Worm (Caenorhabditis elegans) whole organism, L1 larva: ENCODE measurements around the gene wdfy-2.

Experiments
- F16B12.6 ChIP-seq: fragments of 150-350 bp; optimal IDR thresholded peaks from 2 replicates; lab custom pipeline; 2014; ENCODE audit warnings: missing biosample characterization, missing genetic modification characterization
- aha-1 ChIP-seq: fragments of 150-350 bp; optimal IDR thresholded peaks from 2 replicates; lab custom pipeline; 2014; ENCODE audit warnings: missing biosample characterization, missing genetic modification characterization
- ama-1 ChIP-seq: fragments of 150-350 bp; optimal IDR thresholded peaks from 2 replicates; lab custom pipeline; 2014
- blmp-1 ChIP-seq: fragments of 150-350 bp; optimal IDR thresholded peaks from 2 replicates; lab custom pipeline; 2014; ENCODE audit warnings: missing biosample characterization, missing genetic modification characterization
- ceh-63 ChIP-seq: fragments of 200-800 bp; sonication (Bioruptor generic); optimal IDR thresholded peaks from 2 replicates; lab custom pipeline; 2018; ENCODE audit warnings: mild to moderate bottlenecking, missing genetic modification characterization, missing compliant biosample characterization
- ceh-8 ChIP-seq: fragments of 200-800 bp; sonication (Bioruptor generic); optimal IDR thresholded peaks from 2 replicates; lab custom pipeline; 2018; ENCODE audit warnings: mild to moderate bottlenecking, missing genetic modification characterization, moderate library complexity, missing compliant biosample characterization
- ces-1 ChIP-seq: fragments of 150-350 bp; optimal IDR thresholded peaks from 2 replicates; lab custom pipeline; 2014; ENCODE audit warnings: missing biosample characterization, missing genetic modification reagents, missing genetic modification characterization
- dpl-1 ChIP-seq, 3 experiments: fragments of 150-350 bp in 2 of 3; sonication (generic microtip) in 1 of 3; optimal IDR thresholded peaks; 2 replicates each; lab custom pipeline; 2014 to 2017; ENCODE audit warnings: missing biosample characterization in 3 of 3, missing genetic modification characterization in 3 of 3, missing genetic modification reagents in 3 of 3
- dsc-1 ChIP-seq: sonication (generic microtip); optimal IDR thresholded peaks from 2 replicates; lab custom pipeline; 2016; ENCODE audit warnings: mild to moderate bottlenecking, missing genetic modification characterization, missing compliant biosample characterization
- efl-1 ChIP-seq, 4 experiments: fragments of 150-350 bp; optimal IDR thresholded peaks in 3 of 4; peaks in 1 of 4; 1 replicate in 1 of 4; 2 replicates in 3 of 4; lab custom pipeline; 2014; ENCODE audit warnings: missing biosample characterization in 2 of 4, missing genetic modification characterization in 2 of 4, missing genetic modification reagents in 2 of 4
- egl-27 ChIP-seq, 2 experiments: fragments of 150-350 bp in 1 of 2; sonication (generic microtip); optimal IDR thresholded peaks; 3 replicates each; lab custom pipeline; 2017 to 2018; ENCODE audit warnings: missing biosample characterization in 2 of 2, missing genetic modification characterization in 2 of 2, missing genetic modification reagents in 2 of 2
- elt-3 ChIP-seq, 6 experiments: fragments of 150-350 bp in 1 of 6; sonication (generic microtip); optimal IDR thresholded peaks; 2 replicates each; lab custom pipeline; 2017 to 2018; ENCODE audit warnings: missing biosample characterization in 6 of 6, missing genetic modification characterization in 6 of 6, inconsistent platforms in 1 of 6
- ets-5 ChIP-seq: fragments of 200-800 bp; sonication (Bioruptor generic); IDR thresholded peaks from 2 replicates; pipeline ENCODE4 v1.3.6; 2022; ENCODE audit warnings: missing genetic modification characterization, missing compliant biosample characterization
- fkh-10 ChIP-seq: sonication (generic microtip); optimal IDR thresholded peaks from 2 replicates; lab custom pipeline; 2017; ENCODE audit warnings: missing biosample characterization, missing genetic modification reagents, missing genetic modification characterization
- fos-1 ChIP-seq: fragments of 150-350 bp; optimal IDR thresholded peaks from 2 replicates; lab custom pipeline; 2014; ENCODE audit warnings: missing biosample characterization, missing genetic modification characterization
- grh-1 ChIP-seq: fragments of 200-800 bp; sonication (Bioruptor generic); IDR thresholded peaks from 2 replicates; pipeline ENCODE4 v1.3.6; 2022; ENCODE audit warnings: missing genetic modification reagents, missing genetic modification characterization, missing compliant biosample characterization
- hlh-17 ChIP-seq: fragments of 200-800 bp; sonication (Bioruptor generic); optimal IDR thresholded peaks from 2 replicates; lab custom pipeline; 2018; ENCODE audit warnings: missing genetic modification characterization, mild to moderate bottlenecking, missing compliant biosample characterization, moderate library complexity, borderline replicate concordance
- hpl-2 ChIP-seq: fragments of 150-350 bp; optimal IDR thresholded peaks from 2 replicates; lab custom pipeline; 2014; ENCODE audit warnings: missing biosample characterization, missing genetic modification reagents, missing genetic modification characterization
- irx-1 ChIP-seq: sonication (generic microtip); optimal IDR thresholded peaks from 2 replicates; lab custom pipeline; 2016; ENCODE audit warnings: missing genetic modification characterization, missing compliant biosample characterization
- jun-1 ChIP-seq: fragments of 150-350 bp; optimal IDR thresholded peaks from 2 replicates; lab custom pipeline; 2014; ENCODE audit warnings: missing biosample characterization, missing genetic modification reagents, missing genetic modification characterization
- lin-14 ChIP-seq: fragments of 200-800 bp; sonication (Bioruptor generic); optimal IDR thresholded peaks from 2 replicates; lab custom pipeline; 2018; ENCODE audit warnings: mild to moderate bottlenecking, missing genetic modification characterization, moderate library complexity, missing compliant biosample characterization
- lin-35 ChIP-seq, 2 experiments: fragments of 150-350 bp; optimal IDR thresholded peaks; 2 replicates each; lab custom pipeline; 2014; ENCODE audit warnings: missing biosample characterization in 2 of 2, missing genetic modification characterization in 2 of 2, missing genetic modification reagents in 2 of 2
- lsy-2 ChIP-seq, 2 experiments: fragments of 150-350 bp; optimal IDR thresholded peaks; 2 replicates each; lab custom pipeline; 2014; ENCODE audit warnings: missing biosample characterization in 2 of 2, missing genetic modification characterization in 2 of 2
- mab-9 ChIP-seq: fragments of 200-800 bp; sonication (Bioruptor generic); IDR thresholded peaks from 2 replicates; pipeline ENCODE4 v1.3.6; 2022; ENCODE audit warnings: missing genetic modification reagents, missing genetic modification characterization, missing compliant biosample characterization
- mdl-1 ChIP-seq, 2 experiments: fragments of 150-350 bp; optimal IDR thresholded peaks; 2 replicates each; lab custom pipeline; 2014 to 2017; ENCODE audit warnings: missing biosample characterization in 2 of 2, missing genetic modification characterization in 2 of 2, inconsistent platforms in 1 of 2
- mep-1 ChIP-seq: fragments of 150-350 bp; optimal IDR thresholded peaks from 2 replicates; lab custom pipeline; 2014; ENCODE audit warnings: missing biosample characterization, missing genetic modification characterization
- nhr-12 ChIP-seq: sonication (generic microtip); optimal IDR thresholded peaks from 2 replicates; lab custom pipeline; 2017; ENCODE audit warnings: missing biosample characterization, missing genetic modification characterization
- nhr-19 ChIP-seq: fragments of 200-800 bp; sonication (Bioruptor generic); conservative IDR thresholded peaks from 2 replicates; pipeline ENCODE4 v1.3.6; 2022; ENCODE audit warnings: missing genetic modification characterization, missing compliant biosample characterization
- nhr-20 ChIP-seq: sonication (generic microtip); optimal IDR thresholded peaks from 2 replicates; lab custom pipeline; 2016; ENCODE audit warnings: mild to moderate bottlenecking, missing genetic modification characterization, missing compliant biosample characterization
- nhr-47 ChIP-seq: sonication (generic microtip); optimal IDR thresholded peaks from 2 replicates; lab custom pipeline; 2016; ENCODE audit warnings: mild to moderate bottlenecking, missing genetic modification characterization, moderate library complexity, missing compliant biosample characterization
- nhr-71 ChIP-seq: sonication (generic microtip); optimal IDR thresholded peaks from 2 replicates; lab custom pipeline; 2016; ENCODE audit warnings: mild to moderate bottlenecking, missing genetic modification characterization, moderate library complexity, missing compliant biosample characterization
- nhr-77 ChIP-seq: fragments of 150-350 bp; optimal IDR thresholded peaks from 2 replicates; lab custom pipeline; 2014; ENCODE audit warnings: missing biosample characterization, missing genetic modification characterization
- nhr-85 ChIP-seq: sonication (generic microtip); peaks from one replicate; lab custom pipeline; 2016; ENCODE audit warnings: missing genetic modification characterization, inconsistent platforms, missing compliant biosample characterization
- nhr-90 ChIP-seq: sonication (generic microtip); optimal IDR thresholded peaks from 2 replicates; lab custom pipeline; 2016; ENCODE audit warnings: mild to moderate bottlenecking, missing genetic modification characterization, missing compliant biosample characterization; ENCODE audit not compliant: poor library complexity
- pax-3 ChIP-seq: fragments of 200-800 bp; sonication (Bioruptor generic); optimal IDR thresholded peaks from 2 replicates; lab custom pipeline; 2018; ENCODE audit warnings: mild to moderate bottlenecking, missing genetic modification characterization, moderate library complexity, missing compliant biosample characterization
- pqm-1 ChIP-seq: sonication (generic microtip); optimal IDR thresholded peaks from 3 replicates; lab custom pipeline; 2017; ENCODE audit warnings: missing biosample characterization, missing genetic modification characterization
- snu-23 ChIP-seq: sonication (generic microtip); optimal IDR thresholded peaks from 2 replicates; lab custom pipeline; 2016; ENCODE audit warnings: missing genetic modification characterization, missing compliant biosample characterization
- sox-4 ChIP-seq: sonication (generic microtip); optimal IDR thresholded peaks from 2 replicates; lab custom pipeline; 2016; ENCODE audit warnings: missing genetic modification characterization, missing compliant biosample characterization
- tbx-2 ChIP-seq: sonication (generic microtip); optimal IDR thresholded peaks from 2 replicates; lab custom pipeline; 2016; ENCODE audit warnings: missing genetic modification characterization, missing compliant biosample characterization
- unc-130 ChIP-seq: fragments of 150-350 bp; optimal IDR thresholded peaks from 2 replicates; lab custom pipeline; 2017; ENCODE audit warnings: missing biosample characterization, missing genetic modification characterization, inconsistent platforms

Gene wdfy-2

ce11 chrII:9333034-9333433 lies 13.4 kb downstream of the wdfy-2 start:
- no peak for TF ChIP-seq fkh-10 (GFP tag; lab: Kevin White, UChicago)
- no peak for TF ChIP-seq pqm-1 (tag; lab: Kevin White, UChicago)
- TF ChIP-seq hpl-2 (GFP tag; lab: Kevin White, UChicago), result no peak
- no peak for TF ChIP-seq ets-5 (GFP tag; lab: Robert Waterston, UW)
- TF ChIP-seq tbx-2 (tag; lab: Kevin White, UChicago), result no peak
- TF ChIP-seq, all 84 proteins: peak for 0

ce11 chrII:9333714-9334113 lies 14.0 kb downstream of the wdfy-2 start, which contains the start of gene scp-1:
Gene scp-1 (plus strand): TSS chrII:9334014.
- TF ChIP-seq jun-1 (tag; lab: Kevin White, UChicago) (no peak), ceh-8 (GFP tag; lab: Kevin White, UChicago) (no peak), ceh-63 (GFP tag; lab: Kevin White, UChicago) (no peak), dsc-1 (tag; lab: Kevin White, UChicago) (no peak), irx-1 (tag; lab: Kevin White, UChicago) (no peak), nhr-77 (tag; lab: Kevin White, UChicago) (no peak), nhr-20 (tag; lab: Kevin White, UChicago) (no peak), fos-1 (no peak), ces-1 (no peak), snu-23 (GFP tag; lab: Kevin White, UChicago) (no peak), nhr-12 (tag; lab: Kevin White, UChicago) (no peak), mdl-1 (tag; optimal IDR thresholded peaks at IDR 0.05; lab: Kevin White, UChicago) (no peak), nhr-90 (tag; lab: Kevin White, UChicago) (no peak), lin-14 (no peak), F16B12.6 (tag; lab: Kevin White, UChicago) (no peak), mab-9 (GFP tag; lab: Robert Waterston, UW) (no peak), efl-1 (optimal IDR thresholded peaks at IDR 0.05; lab: Kevin White, UChicago) (no peak), efl-1 (GFP tag; optimal IDR thresholded peaks at IDR 0.05 in 1 of 2; lab: Kevin White, UChicago) (no peak)

ce11 chrII:9336651-9337050 lies 17.0 kb downstream of the wdfy-2 start:
- TF ChIP-seq hlh-17 (GFP tag; lab: Kevin White, UChicago) (no peak), mep-1 (tag; lab: Kevin White, UChicago) (peak; percentile 32)

- no peak for TF ChIP-seq elt-3 (tag; optimal IDR thresholded peaks at IDR 0.05; lab: Kevin White, UChicago)
- TF ChIP-seq mep-1 (tag; lab: Kevin White, UChicago), result peak; percentile 10
Measured at ce11 chrII:9338859-9339258, 19.2 kb downstream of the wdfy-2 start, which contains the start of gene ttll-12. Gene ttll-12 (plus strand): TSS chrII:9338997.

ce11 chrII:9343955-9344354 lies 24.3 kb downstream of the wdfy-2 start:
- TF ChIP-seq nhr-90 (tag; lab: Kevin White, UChicago) (peak; percentile 48), ama-1 (lab: Kevin White, UChicago) (no peak), snu-23 (GFP tag; lab: Kevin White, UChicago) (peak; percentile 48), mep-1 (tag; lab: Kevin White, UChicago) (peak; percentile 20), lin-14 (peak; percentile 84), sox-4 (tag; lab: Kevin White, UChicago) (no peak), grh-1 (peak; percentile 38; the same call in 1 of the 2 replicates), aha-1 (tag; lab: Kevin White, UChicago) (no peak), nhr-85 (tag; lab: Kevin White, UChicago) (peak; percentile 94), nhr-20 (tag; lab: Kevin White, UChicago) (peak; percentile 80), hpl-2 (GFP tag; lab: Kevin White, UChicago) (no peak), dpl-1 (GFP tag; optimal IDR thresholded peaks at IDR 0.05; lab: Kevin White, UChicago) (peak in 1 of 3 experiments; percentile 10), elt-3 (tag; optimal IDR thresholded peaks at IDR 0.05; lab: Kevin White, UChicago) (peak; percentile 73 to 96 (median 89)), nhr-71 (peak; percentile 70), unc-130 (tag; lab: Kevin White, UChicago) (peak; percentile 18), lsy-2 (tag; optimal IDR thresholded peaks at IDR 0.05; lab: Kevin White, UChicago) (peak in 1 of 2 experiments; percentile 12), nhr-19 (GFP tag; lab: Robert Waterston, UW) (peak; percentile 53), mdl-1 (tag; optimal IDR thresholded peaks at IDR 0.05; lab: Kevin White, UChicago) (peak in 1 of 2 experiments; percentile 70), nhr-47 (tag; lab: Kevin White, UChicago) (peak; percentile 36), blmp-1 (tag; lab: Kevin White, UChicago) (peak; percentile 96), pax-3 (no peak), lin-35 (GFP tag; optimal IDR thresholded peaks at IDR 0.05; lab: Kevin White, UChicago) (peak in 1 of 2 experiments; percentile 21), egl-27 (tag; optimal IDR thresholded peaks at IDR 0.05; lab: Kevin White, UChicago) (peak in 1 of 2 experiments; percentile 29), tbx-2 (tag; lab: Kevin White, UChicago) (peak; percentile 59), ceh-8 (GFP tag; lab: Kevin White, UChicago) (no peak), ces-1 (no peak)
- TF ChIP-seq, all 84 proteins: peak for 19
